Fruit fly (Drosophila melanogaster) whole organism, embryonic: Measurements from ENCODE around the gene Atg14.
A peak's percentile ranks its signal among the peaks of the same experiment; 100 is the strongest.

ENCODE experiments used
- Awh ChIP-seq: fragments of 200-800 bp; sonication (Bioruptor generic); IDR thresholded peaks from 2 replicates; pipeline ENCODE4, ENCODE4 v1.3.6; 2022; ENCODE audit warnings: missing biosample characterization, missing genetic modification characterization
- BtbVII ChIP-seq: fragments of 200-800 bp; sonication (Bioruptor generic); optimal IDR thresholded peaks from 3 replicates; lab custom pipeline; 2017; ENCODE audit warnings: missing biosample characterization, mild to moderate bottlenecking, missing genetic modification characterization
- CG10267 ChIP-seq: fragments of 200-800 bp; sonication (Bioruptor generic); optimal IDR thresholded peaks from 2 replicates; lab custom pipeline; 2018; ENCODE audit warnings: missing biosample characterization, mild to moderate bottlenecking, missing genetic modification characterization, moderate library complexity
- CG10462 ChIP-seq: fragments of 200-800 bp; sonication (Bioruptor generic); optimal IDR thresholded peaks from 2 replicates; lab custom pipeline; 2016; ENCODE audit warnings: missing biosample characterization, missing genetic modification characterization
- CG10543 ChIP-seq: fragments of 200-800 bp; sonication (Bioruptor generic); optimal IDR thresholded peaks from 3 replicates; lab custom pipeline; 2017; ENCODE audit warnings: missing biosample characterization, mild to moderate bottlenecking, missing genetic modification characterization, moderate library complexity
- CG11085 ChIP-seq: fragments of 200-800 bp; sonication (Bioruptor generic); IDR thresholded peaks from 2 replicates; pipeline ENCODE4 v1.3.6; 2022; ENCODE audit warnings: missing biosample characterization, missing genetic modification characterization
- CG11093 ChIP-seq: fragments of 200-800 bp; sonication (Bioruptor generic); IDR thresholded peaks from 3 replicates; pipeline ENCODE4 v1.3.6; 2022; ENCODE audit warnings: missing biosample characterization, missing genetic modification characterization
- CG11560 ChIP-seq: fragments of 200-800 bp; sonication (Bioruptor generic); IDR thresholded peaks from 3 replicates; pipeline ENCODE4 v1.3.6; 2022; ENCODE audit warnings: missing biosample characterization, missing genetic modification characterization
- CG12219 ChIP-seq: fragments of 200-800 bp; sonication (Bioruptor generic); optimal IDR thresholded peaks from 3 replicates; lab custom pipeline; 2018; ENCODE audit warnings: missing biosample characterization, mild to moderate bottlenecking, missing genetic modification characterization
- CG12299 ChIP-seq: fragments of 200-800 bp; sonication (Bioruptor generic); optimal IDR thresholded peaks from 2 replicates; lab custom pipeline; 2018; ENCODE audit warnings: missing biosample characterization, mild to moderate bottlenecking, missing genetic modification characterization
- CG15073 ChIP-seq: fragments of 200-800 bp; sonication (Bioruptor generic); optimal IDR thresholded peaks from 2 replicates; lab custom pipeline; 2016; ENCODE audit warnings: missing biosample characterization, missing genetic modification characterization
- CG1602 ChIP-seq: fragments of 200-800 bp; sonication (Bioruptor generic); optimal IDR thresholded peaks from 3 replicates; lab custom pipeline; 2016; ENCODE audit warnings: missing biosample characterization, missing genetic modification characterization
- CG1792 ChIP-seq: fragments of 200-800 bp; sonication (Bioruptor generic); optimal IDR thresholded peaks from 2 replicates; lab custom pipeline; 2016; ENCODE audit warnings: missing biosample characterization, missing genetic modification characterization
- CG18011 ChIP-seq: fragments of 200-800 bp; sonication (Bioruptor generic); optimal IDR thresholded peaks from 2 replicates; lab custom pipeline; 2017; ENCODE audit warnings: missing biosample characterization, missing genetic modification characterization, mild to moderate bottlenecking, moderate library complexity, missing genotype
- CG2116 ChIP-seq: fragments of 200-800 bp; sonication (Bioruptor generic); optimal IDR thresholded peaks from 3 replicates; lab custom pipeline; 2018; ENCODE audit warnings: missing biosample characterization, mild to moderate bottlenecking, missing genetic modification characterization
- CG32772 ChIP-seq: fragments of 200-800 bp; sonication (Bioruptor generic); IDR thresholded peaks from 2 replicates; pipeline ENCODE4 v1.3.6; 2022; ENCODE audit warnings: missing biosample characterization, missing genetic modification characterization
- CG34376 ChIP-seq: fragments of 200-800 bp; sonication (Bioruptor generic); optimal IDR thresholded peaks from 2 replicates; lab custom pipeline; 2018; ENCODE audit warnings: missing biosample characterization, mild to moderate bottlenecking, missing genetic modification characterization
- CG3995 ChIP-seq: fragments of 200-800 bp; sonication (Bioruptor generic); optimal IDR thresholded peaks from 3 replicates; lab custom pipeline; 2016; ENCODE audit warnings: missing biosample characterization, missing genetic modification characterization
- CG4820 ChIP-seq: fragments of 200-800 bp; sonication (Bioruptor generic); optimal IDR thresholded peaks from 3 replicates; lab custom pipeline; 2016; ENCODE audit warnings: missing biosample characterization, missing genetic modification characterization
- CG7357 ChIP-seq: fragments of 200-800 bp; sonication (Bioruptor generic); IDR thresholded peaks from 3 replicates; pipeline ENCODE4 v1.3.6; 2022; ENCODE audit warnings: missing biosample characterization, missing genetic modification characterization
- CG7745 ChIP-seq: fragments of 200-800 bp; sonication (Bioruptor generic); optimal IDR thresholded peaks from 2 replicates; lab custom pipeline; 2018; ENCODE audit warnings: missing biosample characterization, mild to moderate bottlenecking, missing genetic modification characterization, moderate library complexity
- CG8388 ChIP-seq: fragments of 200-800 bp; sonication (Bioruptor generic); optimal IDR thresholded peaks from 2 replicates; lab custom pipeline; 2019; ENCODE audit warnings: missing biosample characterization, mild to moderate bottlenecking, missing genetic modification characterization, moderate library complexity
- CG8924 ChIP-seq: fragments of 200-800 bp; optimal IDR thresholded peaks from 3 replicates; lab custom pipeline; 2019; ENCODE audit warnings: missing biosample characterization, mild to moderate bottlenecking, missing genetic modification characterization, moderate library complexity
- Deaf1 ChIP-seq: fragments of 200-800 bp; optimal IDR thresholded peaks from 3 replicates; lab custom pipeline; 2019; ENCODE audit warnings: missing biosample characterization, mild to moderate bottlenecking, missing genetic modification characterization, moderate library complexity
- E2f1 ChIP-seq: fragments of 200-800 bp; sonication (Bioruptor generic); IDR thresholded peaks from 2 replicates; pipeline ENCODE4 v1.3.6; 2022; ENCODE audit warnings: missing biosample characterization, missing genetic modification characterization
- H15 ChIP-seq: fragments of 200-800 bp; sonication (Bioruptor generic); IDR thresholded peaks from 3 replicates; pipeline ENCODE4 v1.3.6; 2022; ENCODE audit warnings: missing biosample characterization, missing genetic modification characterization
- Hr39 ChIP-seq: fragments of >200 bp; optimal IDR thresholded peaks from 2 replicates; lab custom pipeline; 2017
- Kr ChIP-seq: fragments of 200-800 bp; sonication (Bioruptor generic); optimal IDR thresholded peaks from 2 replicates; lab custom pipeline; 2017; ENCODE audit warnings: missing biosample characterization, mild to moderate bottlenecking, missing genetic modification characterization
- MESR4 ChIP-seq: fragments of 200-800 bp; sonication (Bioruptor generic); optimal IDR thresholded peaks from 2 replicates; lab custom pipeline; 2018; ENCODE audit warnings: missing biosample characterization, mild to moderate bottlenecking, missing genetic modification characterization, moderate library complexity
- Myb ChIP-seq: fragments of 200-800 bp; sonication (Bioruptor generic); optimal IDR thresholded peaks from 2 replicates; lab custom pipeline; 2016; ENCODE audit warnings: missing biosample characterization, missing genetic modification characterization
- NK7.1 ChIP-seq: fragments of 200-800 bp; sonication (Bioruptor generic); optimal IDR thresholded peaks from 3 replicates; lab custom pipeline; 2016; ENCODE audit warnings: missing biosample characterization, missing genetic modification characterization
- Optix ChIP-seq: fragments of 200-800 bp; sonication (Bioruptor generic); IDR thresholded peaks from 3 replicates; pipeline ENCODE4 v1.3.6; 2022; ENCODE audit warnings: missing biosample characterization, missing genetic modification characterization
- Scr ChIP-seq: fragments of 200-800 bp; sonication (Bioruptor generic); IDR thresholded peaks from 2 replicates; pipeline ENCODE4 v1.3.6; 2022; ENCODE audit warnings: missing biosample characterization, missing genetic modification characterization; ENCODE audit not compliant: partially characterized antibody
- Side ChIP-seq: fragments of 200-800 bp; sonication (Bioruptor generic); optimal IDR thresholded peaks from 2 replicates; lab custom pipeline; 2016; ENCODE audit warnings: missing biosample characterization, missing genetic modification characterization
- ash1 ChIP-seq: fragments of 200-800 bp; sonication (Bioruptor generic); optimal IDR thresholded peaks from 2 replicates; lab custom pipeline; 2018; ENCODE audit warnings: missing biosample characterization, mild to moderate bottlenecking, missing genetic modification characterization
- ci ChIP-seq: fragments of 200-800 bp; sonication (Bioruptor generic); IDR thresholded peaks from 3 replicates; pipeline ENCODE4 v1.3.6; 2022; ENCODE audit warnings: missing biosample characterization, missing genetic modification characterization
- dmrt99B ChIP-seq: fragments of 200-800 bp; sonication (Bioruptor generic); optimal IDR thresholded peaks from 2 replicates; lab custom pipeline; 2018; ENCODE audit warnings: missing biosample characterization, mild to moderate bottlenecking, missing genetic modification characterization, moderate library complexity
- eve ChIP-seq, 2 experiments: fragments of >200 bp; optimal IDR thresholded peaks; 2 replicates each; lab custom pipeline; 2017; ENCODE audit warnings: missing biosample characterization in 2 of 2, missing genetic modification characterization in 2 of 2
- gem ChIP-seq: fragments of 200-800 bp; sonication (Bioruptor generic); optimal IDR thresholded peaks from 2 replicates; lab custom pipeline; 2019; ENCODE audit warnings: missing biosample characterization, mild to moderate bottlenecking, missing genetic modification characterization, moderate library complexity
- ind ChIP-seq: fragments of 200-800 bp; sonication (Bioruptor generic); optimal IDR thresholded peaks from 3 replicates; lab custom pipeline; 2016; ENCODE audit warnings: missing biosample characterization, missing genetic modification characterization
- kah ChIP-seq: fragments of 200-800 bp; sonication (Bioruptor generic); optimal IDR thresholded peaks from 2 replicates; lab custom pipeline; 2018; ENCODE audit warnings: missing biosample characterization, mild to moderate bottlenecking, missing genetic modification characterization
- maf-S ChIP-seq: fragments of 200-800 bp; sonication (Bioruptor generic); optimal IDR thresholded peaks from 2 replicates; lab custom pipeline; 2016; ENCODE audit warnings: missing biosample characterization, missing genetic modification characterization
- mam ChIP-seq: fragments of 200-800 bp; sonication (Bioruptor generic); optimal IDR thresholded peaks from 3 replicates; lab custom pipeline; 2016; ENCODE audit warnings: missing biosample characterization, missing genetic modification characterization
- onecut ChIP-seq: fragments of 200-800 bp; sonication (Bioruptor generic); IDR thresholded peaks from 2 replicates; pipeline ENCODE4 v1.3.6; 2022; ENCODE audit warnings: missing biosample characterization, missing genetic modification characterization
- pzg ChIP-seq: fragments of 200-800 bp; sonication (Bioruptor generic); optimal IDR thresholded peaks from 3 replicates; lab custom pipeline; 2018; ENCODE audit warnings: missing biosample characterization, mild to moderate bottlenecking, missing genetic modification characterization, moderate library complexity
- ro ChIP-seq: fragments of 200-800 bp; sonication (Bioruptor generic); IDR thresholded peaks from 2 replicates; pipeline ENCODE4 v1.3.6; 2022; ENCODE audit warnings: missing biosample characterization, missing genetic modification characterization
- wdn ChIP-seq: fragments of 200-800 bp; sonication (Bioruptor generic); IDR thresholded peaks from 2 replicates; pipeline ENCODE4 v1.3.6; 2022; ENCODE audit warnings: missing biosample characterization, missing genetic modification characterization
- yki ChIP-seq: fragments of >200 bp; optimal IDR thresholded peaks from 3 replicates; lab custom pipeline; 2018
- zen ChIP-seq: fragments of 200-800 bp; sonication (Bioruptor generic); optimal IDR thresholded peaks from 3 replicates; lab custom pipeline; 2018; ENCODE audit warnings: missing biosample characterization, mild to moderate bottlenecking, missing genetic modification characterization, moderate library complexity
- zf30C ChIP-seq: fragments of 200-800 bp; sonication (Bioruptor generic); optimal IDR thresholded peaks from 3 replicates; lab custom pipeline; 2018; ENCODE audit warnings: missing biosample characterization, mild to moderate bottlenecking, missing genetic modification characterization
- zfh1 ChIP-seq: fragments of 200-800 bp; sonication (Bioruptor generic); IDR thresholded peaks from 3 replicates; pipeline ENCODE4 v1.3.6; 2022; ENCODE audit warnings: missing biosample characterization, missing genetic modification characterization

Atg14 gene

dm6 chr3R:29088938-29089661 is 27.1 kb upstream of the Atg14 start (continued):
- TF ChIP-seq Side (GFP tag; lab: Kevin White, UChicago) (peak; percentile 43), ind (GFP tag; lab: Kevin White, UChicago) (peak; percentile 70), ash1 (GFP tag; lab: Kevin White, UChicago) (no peak), CG10267 (tag; lab: Kevin White, UChicago) (peak; percentile 66), CG12219 (peak; percentile 64), maf-S (GFP tag; lab: Kevin White, UChicago) (peak; percentile 66), yki (no peak), Scr (GFP tag; lab: Robert Waterston, UW) (no peak), CG7745 (tag; lab: Kevin White, UChicago) (no peak), CG10543 (no peak), CG7357 (GFP tag; lab: Robert Waterston, UW) (peak; percentile 36; the same call in 1 of the 3 replicates), ci (GFP tag; lab: Robert Waterston, UW) (peak; percentile 72; the same call in 1 of the 3 replicates), CG4820 (GFP tag; lab: Kevin White, UChicago) (peak; percentile 70), H15 (GFP tag; lab: Robert Waterston, UW) (peak; percentile 60), pzg (GFP tag; lab: Kevin White, UChicago) (no peak), Optix (GFP tag; lab: Robert Waterston, UW) (no peak), Kr (no peak), zfh1 (peak; percentile 56; the same call in 2 of the 3 replicates), CG18011 (GFP tag; lab: Kevin White, UChicago) (peak; percentile 37), ro (GFP tag; lab: Robert Waterston, UW) (no peak), CG11560 (tag; lab: Robert Waterston, UW) (no peak), MESR4 (GFP tag; lab: Kevin White, UChicago) (no peak), CG12299 (tag; lab: Kevin White, UChicago) (peak; percentile 6), kah (GFP tag; lab: Kevin White, UChicago) (no peak), mam (GFP tag; lab: Kevin White, UChicago) (peak; percentile 42), CG3995 (GFP tag; lab: Kevin White, UChicago) (no peak), CG10462 (peak; percentile 18), BtbVII (peak; percentile 48), NK7.1 (GFP tag; lab: Kevin White, UChicago) (peak; percentile 46), zf30C (GFP tag; lab: Kevin White, UChicago) (peak; percentile 63), CG34376 (no peak), Hr39 (lab: Kevin White, UChicago) (no peak), CG1602 (GFP tag; lab: Kevin White, UChicago) (peak; percentile 47), CG2116 (GFP tag; lab: Kevin White, UChicago) (no peak), gem (tag; lab: Kevin White, UChicago) (peak; percentile 86), E2f1 (GFP tag; lab: Robert Waterston, UW) (peak; percentile 55; the same call in 1 of the 2 replicates), Deaf1 (tag; lab: Kevin White, UChicago) (peak; percentile 17), wdn (no peak; the same call in 1 of the 2 replicates), Awh (peak; percentile 71), CG1792 (GFP tag; lab: Kevin White, UChicago) (no peak), eve (GFP tag; optimal IDR thresholded peaks at IDR 0.05; lab: Kevin White, UChicago) (no peak), CG11093 (peak; percentile 73; the same call in 2 of the 3 replicates), CG32772 (GFP tag; lab: Robert Waterston, UW) (no peak), CG8388 (peak; percentile 78), CG15073 (GFP tag; lab: Kevin White, UChicago) (no peak), CG8924 (tag; lab: Kevin White, UChicago) (peak; percentile 80), onecut (GFP tag; lab: Robert Waterston, UW) (peak; percentile 35), CG11085 (GFP tag; lab: Robert Waterston, UW) (no peak), dmrt99B (tag; lab: Kevin White, UChicago) (peak; percentile 88), Myb (GFP tag; lab: Kevin White, UChicago) (peak; percentile 25), zen (tag; lab: Kevin White, UChicago) (peak; percentile 45)
